Fruit fly (Drosophila melanogaster): Measurements from ENCODE around the gene TfIIFalpha.

Gene TfIIFalpha

dm6 chr3R:6380129-6380528 is at the start of gene TfIIFalpha, which contains the start of gene CG1024:
Gene TfIIFalpha (plus strand): TSS chr3R:6380467.
Gene CG1024 (minus strand): TSS chr3R:6380328.
- TF ChIP-seq ttk (optimal IDR thresholded peaks at IDR 0.05) (no peak), Sin3A (optimal IDR thresholded peaks at IDR 0.05) (no peak), insv (optimal IDR thresholded peaks at IDR 0.05) (no peak), Myc (optimal IDR thresholded peaks at IDR 0.05) (no peak), psq (optimal IDR thresholded peaks at IDR 0.05) (no peak), h (optimal IDR thresholded peaks at IDR 0.05) (no peak)

dm6 chr3R:6334906-6335433 is 45.3 kb upstream of the TfIIFalpha start, which contains the start of gene Osi19:
Gene Osi19 (plus strand): TSS chr3R:6335362.
- no peak for TF ChIP-seq psq (optimal IDR thresholded peaks at IDR 0.05)
- no peak for TF ChIP-seq ttk (optimal IDR thresholded peaks at IDR 0.05)
- TF ChIP-seq Sin3A (optimal IDR thresholded peaks at IDR 0.05): no peak

- no peak for TF ChIP-seq Myc (optimal IDR thresholded peaks at IDR 0.05)
- no peak for TF ChIP-seq h (optimal IDR thresholded peaks at IDR 0.05)
- TF ChIP-seq ttk (optimal IDR thresholded peaks at IDR 0.05): no peak
- TF ChIP-seq insv (optimal IDR thresholded peaks at IDR 0.05): no peak
- TF ChIP-seq Sin3A (optimal IDR thresholded peaks at IDR 0.05): no peak
- no peak for TF ChIP-seq psq (optimal IDR thresholded peaks at IDR 0.05)
Observed at dm6 chr3R:6337397-6337796, 42.9 kb upstream of the TfIIFalpha start.

- TF ChIP-seq Myc (optimal IDR thresholded peaks at IDR 0.05): no peak
- TF ChIP-seq insv (optimal IDR thresholded peaks at IDR 0.05): no peak
- TF ChIP-seq Sin3A (optimal IDR thresholded peaks at IDR 0.05): no peak
- TF ChIP-seq h (optimal IDR thresholded peaks at IDR 0.05): no peak
- no peak for TF ChIP-seq ttk (optimal IDR thresholded peaks at IDR 0.05)
- TF ChIP-seq psq (optimal IDR thresholded peaks at IDR 0.05): no peak
Observed at dm6 chr3R:6339795-6340194, 40.5 kb upstream of the TfIIFalpha start, which contains the start of gene Osi20. Gene Osi20 (plus strand): TSS chr3R:6340095.

- TF ChIP-seq ttk (optimal IDR thresholded peaks at IDR 0.05) (no peak), Myc (optimal IDR thresholded peaks at IDR 0.05) (no peak), Sin3A (optimal IDR thresholded peaks at IDR 0.05) (no peak), insv (optimal IDR thresholded peaks at IDR 0.05) (no peak), h (optimal IDR thresholded peaks at IDR 0.05) (no peak), psq (optimal IDR thresholded peaks at IDR 0.05) (no peak)
Observed at dm6 chr3R:6341668-6342067, 38.6 kb upstream of the TfIIFalpha start, which contains the start of gene CG17917. Gene CG17917 (plus strand): TSS chr3R:6341968.

- no peak for TF ChIP-seq h (optimal IDR thresholded peaks at IDR 0.05)
- no peak for TF ChIP-seq ttk (optimal IDR thresholded peaks at IDR 0.05)
- no peak for TF ChIP-seq psq (optimal IDR thresholded peaks at IDR 0.05)
- TF ChIP-seq Sin3A (optimal IDR thresholded peaks at IDR 0.05): no peak
- TF ChIP-seq Myc (optimal IDR thresholded peaks at IDR 0.05): no peak
- no peak for TF ChIP-seq insv (optimal IDR thresholded peaks at IDR 0.05)
Observed at dm6 chr3R:6342702-6343101, 37.6 kb upstream of the TfIIFalpha start, which contains the start of gene CG10298. Gene CG10298 (plus strand): TSS chr3R:6343002.

dm6 chr3R:6343396-6344239 is 36.6 kb upstream of the TfIIFalpha start, which contains the start of gene CG17919:
Gene CG17919 (plus strand): TSS chr3R:6344029.
- TF ChIP-seq Myc (optimal IDR thresholded peaks at IDR 0.05): no peak
- TF ChIP-seq ttk (optimal IDR thresholded peaks at IDR 0.05): no peak
- no peak for TF ChIP-seq Sin3A (optimal IDR thresholded peaks at IDR 0.05)
- TF ChIP-seq insv (optimal IDR thresholded peaks at IDR 0.05): no peak
- TF ChIP-seq psq (optimal IDR thresholded peaks at IDR 0.05): no peak
- TF ChIP-seq h (optimal IDR thresholded peaks at IDR 0.05): no peak

- no peak for TF ChIP-seq psq (optimal IDR thresholded peaks at IDR 0.05)
- no peak for TF ChIP-seq Sin3A (optimal IDR thresholded peaks at IDR 0.05)
- no peak for TF ChIP-seq h (optimal IDR thresholded peaks at IDR 0.05)
- no peak for TF ChIP-seq ttk (optimal IDR thresholded peaks at IDR 0.05)
- no peak for TF ChIP-seq insv (optimal IDR thresholded peaks at IDR 0.05)
- TF ChIP-seq Myc (optimal IDR thresholded peaks at IDR 0.05): no peak
Observed at dm6 chr3R:6345814-6346213, 34.5 kb upstream of the TfIIFalpha start, which contains the start of the genes SmD2 and CG18048. Gene SmD2 (minus strand): TSS chr3R:6345911. Gene CG18048 (plus strand): TSS chr3R:6346111.

dm6 chr3R:6348943-6349342 is 31.3 kb upstream of the TfIIFalpha start, which contains the start of gene Hr83:
Gene Hr83 (plus strand): TSS chr3R:6349243.
- TF ChIP-seq psq (optimal IDR thresholded peaks at IDR 0.05) (no peak), Myc (optimal IDR thresholded peaks at IDR 0.05) (no peak), Sin3A (optimal IDR thresholded peaks at IDR 0.05) (no peak), ttk (optimal IDR thresholded peaks at IDR 0.05) (no peak), insv (optimal IDR thresholded peaks at IDR 0.05) (no peak), h (optimal IDR thresholded peaks at IDR 0.05) (no peak)

- TF ChIP-seq Sin3A (optimal IDR thresholded peaks at IDR 0.05): no peak
- no peak for TF ChIP-seq Myc (optimal IDR thresholded peaks at IDR 0.05)
- no peak for TF ChIP-seq h (optimal IDR thresholded peaks at IDR 0.05)
- TF ChIP-seq insv (optimal IDR thresholded peaks at IDR 0.05): no peak
- no peak for TF ChIP-seq ttk (optimal IDR thresholded peaks at IDR 0.05)
- no peak for TF ChIP-seq psq (optimal IDR thresholded peaks at IDR 0.05)
Observed at dm6 chr3R:6350755-6351154, 29.5 kb upstream of the TfIIFalpha start, which contains the start of gene Pak. Gene Pak (plus strand): TSS chr3R:6350896.

dm6 chr3R:6351181-6351580 is 29.1 kb upstream of the TfIIFalpha start:
- TF ChIP-seq Sin3A (optimal IDR thresholded peaks at IDR 0.05) (no peak), Myc (optimal IDR thresholded peaks at IDR 0.05) (no peak), psq (optimal IDR thresholded peaks at IDR 0.05) (no peak), ttk (optimal IDR thresholded peaks at IDR 0.05) (no peak), h (optimal IDR thresholded peaks at IDR 0.05) (no peak), insv (optimal IDR thresholded peaks at IDR 0.05) (no peak)
